Worm (Caenorhabditis elegans) whole organism, L2 larva: ENCODE data around the gene B0222.5.

ENCODE experiments used
- C34F6.9 ChIP-seq: fragments of 150-350 bp; optimal IDR thresholded peaks from 2 replicates; lab custom pipeline; 2014; ENCODE audit warnings: missing biosample characterization, missing genetic modification characterization
- F13H6.1 ChIP-seq: sonication (generic microtip); optimal IDR thresholded peaks from 2 replicates; lab custom pipeline; 2016; ENCODE audit warnings: missing genetic modification characterization, missing compliant biosample characterization
- R02D3.7 ChIP-seq: fragments of 150-350 bp; optimal IDR thresholded peaks from 2 replicates; lab custom pipeline; 2014; ENCODE audit warnings: missing biosample characterization, missing genetic modification characterization
- Y55F3AM.14 ChIP-seq: fragments of 200-800 bp; sonication (Bioruptor generic); optimal IDR thresholded peaks from 2 replicates; lab custom pipeline; 2018; ENCODE audit warnings: mild to moderate bottlenecking, missing genetic modification characterization, missing compliant biosample characterization
- alr-1 ChIP-seq: fragments of 150-350 bp; optimal IDR thresholded peaks from 2 replicates; lab custom pipeline; 2014; ENCODE audit warnings: missing biosample characterization, missing genetic modification characterization
- aly-2 ChIP-seq: fragments of 150-350 bp; optimal IDR thresholded peaks from 2 replicates; lab custom pipeline; 2014; ENCODE audit warnings: missing biosample characterization, missing genetic modification characterization
- ama-1 ChIP-seq: fragments of 150-350 bp; optimal IDR thresholded peaks from 2 replicates; lab custom pipeline; 2018; ENCODE audit warnings: inconsistent platforms
- blmp-1 ChIP-seq: sonication (generic microtip); optimal IDR thresholded peaks from 2 replicates; lab custom pipeline; 2017; ENCODE audit warnings: missing genetic modification characterization, mild to moderate bottlenecking, missing compliant biosample characterization, antibody characterized with exemption, moderate library complexity; ENCODE audit not compliant: insufficient read depth
- ceh-16 ChIP-seq: fragments of 150-350 bp; optimal IDR thresholded peaks from 2 replicates; lab custom pipeline; 2014; ENCODE audit warnings: missing biosample characterization, missing genetic modification characterization
- ceh-82 ChIP-seq: fragments of 150-350 bp; optimal IDR thresholded peaks from 2 replicates; lab custom pipeline; 2014; ENCODE audit warnings: missing biosample characterization, missing genetic modification characterization
- crh-2 ChIP-seq: sonication (generic microtip); optimal IDR thresholded peaks from 2 replicates; lab custom pipeline; 2017; ENCODE audit warnings: missing biosample characterization, missing genetic modification characterization
- dmd-4 ChIP-seq: sonication (generic microtip); optimal IDR thresholded peaks from 2 replicates; lab custom pipeline; 2017; ENCODE audit warnings: missing biosample characterization, missing genetic modification characterization
- egl-27 ChIP-seq: sonication (generic microtip); optimal IDR thresholded peaks from 3 replicates; lab custom pipeline; 2017; ENCODE audit warnings: missing biosample characterization, missing genetic modification reagents, missing genetic modification characterization
- elt-3 ChIP-seq: sonication (generic microtip); optimal IDR thresholded peaks from 2 replicates; lab custom pipeline; 2017; ENCODE audit warnings: missing biosample characterization, missing genetic modification characterization
- fos-1 ChIP-seq: fragments of 150-350 bp; optimal IDR thresholded peaks from 2 replicates; lab custom pipeline; 2014; ENCODE audit warnings: missing biosample characterization, missing genetic modification characterization
- gmeb-1 ChIP-seq: fragments of 150-350 bp; optimal IDR thresholded peaks from 2 replicates; lab custom pipeline; 2014; ENCODE audit warnings: missing biosample characterization, missing genetic modification characterization
- lin-11 ChIP-seq: fragments of 150-350 bp; sonication (generic microtip); optimal IDR thresholded peaks from 2 replicates; lab custom pipeline; 2014; ENCODE audit warnings: missing biosample characterization, missing genetic modification characterization, inconsistent platforms, mixed read lengths
- lin-13 ChIP-seq: fragments of 150-350 bp; optimal IDR thresholded peaks from 2 replicates; lab custom pipeline; 2014; ENCODE audit warnings: missing biosample characterization, missing genetic modification reagents, missing genetic modification characterization
- lin-39 ChIP-seq: fragments of 150-350 bp; optimal IDR thresholded peaks from 2 replicates; lab custom pipeline; 2014; ENCODE audit warnings: missing biosample characterization, missing genetic modification reagents, missing genetic modification characterization
- lsy-2 ChIP-seq, 2 experiments: fragments of 150-350 bp in 1 of 2; sonication (generic microtip) in 1 of 2; optimal IDR thresholded peaks; 2 replicates each; lab custom pipeline; 2014 to 2017; ENCODE audit warnings: missing biosample characterization in 2 of 2, missing genetic modification characterization in 2 of 2
- mab-5 ChIP-seq: fragments of 150-350 bp; optimal IDR thresholded peaks from 2 replicates; lab custom pipeline; 2014; ENCODE audit warnings: missing biosample characterization, missing genetic modification characterization
- mbf-1 ChIP-seq: sonication (generic microtip); optimal IDR thresholded peaks from 2 replicates; lab custom pipeline; 2017; ENCODE audit warnings: missing biosample characterization, missing genetic modification characterization
- nhr-10 ChIP-seq: sonication (generic microtip); optimal IDR thresholded peaks from 2 replicates; lab custom pipeline; 2017; ENCODE audit warnings: missing biosample characterization, missing genetic modification characterization
- nhr-11 ChIP-seq: fragments of 150-350 bp; optimal IDR thresholded peaks from 2 replicates; lab custom pipeline; 2014; ENCODE audit warnings: missing biosample characterization, missing genetic modification characterization
- nhr-12 ChIP-seq: fragments of 150-350 bp; optimal IDR thresholded peaks from 2 replicates; lab custom pipeline; 2014; ENCODE audit warnings: missing biosample characterization, missing genetic modification characterization
- nhr-129 ChIP-seq: fragments of 150-350 bp; optimal IDR thresholded peaks from 2 replicates; lab custom pipeline; 2014; ENCODE audit warnings: missing biosample characterization, missing genetic modification characterization
- nhr-21 ChIP-seq: fragments of 150-350 bp; optimal IDR thresholded peaks from 2 replicates; lab custom pipeline; 2014; ENCODE audit warnings: missing biosample characterization, missing genetic modification characterization
- nhr-23 ChIP-seq: fragments of 150-350 bp; optimal IDR thresholded peaks from 2 replicates; lab custom pipeline; 2014; ENCODE audit warnings: missing biosample characterization, missing genetic modification reagents, missing genetic modification characterization
- nhr-237 ChIP-seq: fragments of 150-350 bp; optimal IDR thresholded peaks from 2 replicates; lab custom pipeline; 2014; ENCODE audit warnings: missing biosample characterization, missing genetic modification characterization
- nhr-25 ChIP-seq: fragments of 150-350 bp; sonication (generic microtip); optimal IDR thresholded peaks from 3 replicates; lab custom pipeline; 2014; ENCODE audit warnings: missing biosample characterization, missing genetic modification characterization
- nhr-6 ChIP-seq: fragments of 150-350 bp; optimal IDR thresholded peaks from 2 replicates; lab custom pipeline; 2014; ENCODE audit warnings: missing biosample characterization, missing genetic modification characterization
- nhr-77 ChIP-seq: fragments of 150-350 bp; optimal IDR thresholded peaks from 2 replicates; lab custom pipeline; 2014; ENCODE audit warnings: missing biosample characterization, missing genetic modification characterization
- peb-1 ChIP-seq: fragments of 150-350 bp; optimal IDR thresholded peaks from 2 replicates; lab custom pipeline; 2014; ENCODE audit warnings: missing biosample characterization, missing genetic modification characterization
- sem-4 ChIP-seq: fragments of 150-350 bp; optimal IDR thresholded peaks from 2 replicates; lab custom pipeline; 2014; ENCODE audit warnings: missing biosample characterization, missing genetic modification reagents, missing genetic modification characterization
- skn-1 ChIP-seq: sonication (generic microtip); optimal IDR thresholded peaks from 2 replicates; lab custom pipeline; 2017; ENCODE audit warnings: missing biosample characterization, missing genetic modification characterization
- sma-3 ChIP-seq: sonication (generic microtip); optimal IDR thresholded peaks from 2 replicates; lab custom pipeline; 2016; ENCODE audit warnings: missing genetic modification reagents, missing genetic modification characterization, missing compliant biosample characterization
- sma-9 ChIP-seq, 2 experiments: fragments of 150-350 bp in 1 of 2; sonication (generic microtip) in 1 of 2; optimal IDR thresholded peaks; 2 replicates each; lab custom pipeline; 2014 to 2016; ENCODE audit warnings: missing genetic modification characterization in 2 of 2, mild to moderate bottlenecking in 1 of 2, missing biosample characterization in 1 of 2, missing compliant biosample characterization in 1 of 2, missing genetic modification reagents in 1 of 2, moderate library complexity in 1 of 2
- snpc-4 ChIP-seq: fragments of 150-350 bp; optimal IDR thresholded peaks from 2 replicates; lab custom pipeline; 2014; ENCODE audit warnings: missing biosample characterization, missing genetic modification characterization
- unc-39 ChIP-seq: fragments of 150-350 bp; optimal IDR thresholded peaks from 2 replicates; lab custom pipeline; 2014; ENCODE audit warnings: missing biosample characterization, missing genetic modification characterization
- unc-55 ChIP-seq: fragments of 150-350 bp; sonication (generic microtip); optimal IDR thresholded peaks from 3 replicates; lab custom pipeline; 2014; ENCODE audit warnings: missing biosample characterization, missing genetic modification reagents, missing genetic modification characterization
- unc-62 ChIP-seq: fragments of 150-350 bp; optimal IDR thresholded peaks from 2 replicates; lab custom pipeline; 2014; ENCODE audit warnings: missing biosample characterization, missing genetic modification reagents, missing genetic modification characterization
- zag-1 ChIP-seq: fragments of 150-350 bp; optimal IDR thresholded peaks from 2 replicates; lab custom pipeline; 2014; ENCODE audit warnings: missing biosample characterization, missing genetic modification characterization
- ztf-1 ChIP-seq: fragments of 200-800 bp; sonication (Bioruptor generic); conservative IDR thresholded peaks from 2 replicates; pipeline ENCODE4 v1.3.6; 2022; ENCODE audit warnings: missing genetic modification characterization, missing compliant biosample characterization
- ztf-11 ChIP-seq: sonication (generic microtip); optimal IDR thresholded peaks from 2 replicates; lab custom pipeline; 2017; ENCODE audit warnings: missing biosample characterization, missing genetic modification characterization
- ztf-4 ChIP-seq: fragments of 150-350 bp; optimal IDR thresholded peaks from 2 replicates; lab custom pipeline; 2014; ENCODE audit warnings: missing biosample characterization, missing genetic modification characterization

Gene B0222.5

DNA sequence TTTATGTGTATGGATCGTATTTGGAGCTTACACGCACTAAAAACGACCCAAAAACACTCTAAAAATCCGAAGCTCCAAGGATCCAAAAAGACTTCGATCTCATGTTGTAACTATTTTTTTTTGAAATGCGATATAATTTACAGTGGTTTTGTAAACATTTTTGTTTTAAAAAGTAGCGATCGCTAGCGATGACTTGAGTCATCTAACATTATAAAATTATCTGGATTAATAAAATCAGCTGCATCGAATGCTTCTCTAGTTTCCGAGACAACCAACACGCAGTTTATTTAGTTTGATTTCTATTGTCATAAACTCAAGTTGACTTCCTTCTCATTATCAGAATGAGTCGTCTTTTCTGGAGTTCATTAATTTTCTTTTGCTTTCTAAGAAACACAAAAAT is 22.6 kb downstream of the B0222.5 start, which contains the start of gene F21C10.1:
F21C10.1 (plus strand) TSS at position 301 of the 400 bp plus-strand sequence.
- TF ChIP-seq snpc-4 (tag; lab: Kevin White, UChicago) (no peak), skn-1 (tag; lab: Kevin White, UChicago) (no peak), ztf-1 (GFP tag; lab: Robert Waterston, UW) (no peak), nhr-12 (tag; lab: Kevin White, UChicago) (no peak), dmd-4 (tag; lab: Kevin White, UChicago) (no peak), ama-1 (lab: Kevin White, UChicago) (no peak), nhr-21 (tag; lab: Kevin White, UChicago) (no peak), unc-62 (GFP tag; lab: Kevin White, UChicago) (no peak), nhr-23 (tag; lab: Kevin White, UChicago) (no peak), nhr-129 (tag; lab: Kevin White, UChicago) (no peak), F13H6.1 (tag; lab: Kevin White, UChicago) (no peak), nhr-11 (tag; lab: Kevin White, UChicago) (no peak), fos-1 (no peak), aly-2 (no peak), mbf-1 (tag; lab: Kevin White, UChicago) (no peak), sma-3 (GFP tag; lab: Kevin White, UChicago) (no peak), nhr-6 (tag; lab: Kevin White, UChicago) (no peak), Y55F3AM.14 (GFP tag; lab: Kevin White, UChicago) (no peak)

DNA sequence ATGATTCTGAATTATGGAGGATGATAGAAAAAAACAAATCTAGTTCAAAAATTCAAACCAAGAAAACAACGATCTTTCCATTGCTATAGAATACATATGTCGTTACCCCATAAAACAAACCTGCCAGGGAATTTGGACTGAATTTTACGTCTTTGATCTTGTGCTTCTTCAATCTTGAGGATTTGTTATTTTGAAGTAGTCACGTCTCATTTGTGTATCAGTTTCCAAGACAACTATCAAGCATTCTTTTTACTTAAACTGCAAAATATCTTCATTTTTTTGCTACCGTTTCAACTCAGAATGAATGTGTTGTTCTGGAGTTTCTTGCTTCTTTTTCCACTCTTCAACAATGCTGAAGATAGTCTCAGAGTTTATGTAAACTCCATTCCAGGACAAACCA is 23.9 kb downstream of the B0222.5 start, which contains the start of gene F21C10.19:
F21C10.19 (plus strand) TSS at position 301 of the 400 bp plus-strand sequence.
- TF ChIP-seq ama-1 (lab: Kevin White, UChicago): no peak
- no peak for TF ChIP-seq lin-39
- no peak for TF ChIP-seq nhr-237 (tag; lab: Kevin White, UChicago)
- TF ChIP-seq snpc-4 (tag; lab: Kevin White, UChicago): no peak
- no peak for TF ChIP-seq blmp-1 (tag; lab: Kevin White, UChicago)
- no peak for TF ChIP-seq ceh-16 (tag; lab: Kevin White, UChicago)
- no peak for TF ChIP-seq R02D3.7 (tag; lab: Kevin White, UChicago)
- no peak for TF ChIP-seq nhr-77 (tag; lab: Kevin White, UChicago)
- TF ChIP-seq alr-1 (tag; lab: Kevin White, UChicago): no peak

DNA sequence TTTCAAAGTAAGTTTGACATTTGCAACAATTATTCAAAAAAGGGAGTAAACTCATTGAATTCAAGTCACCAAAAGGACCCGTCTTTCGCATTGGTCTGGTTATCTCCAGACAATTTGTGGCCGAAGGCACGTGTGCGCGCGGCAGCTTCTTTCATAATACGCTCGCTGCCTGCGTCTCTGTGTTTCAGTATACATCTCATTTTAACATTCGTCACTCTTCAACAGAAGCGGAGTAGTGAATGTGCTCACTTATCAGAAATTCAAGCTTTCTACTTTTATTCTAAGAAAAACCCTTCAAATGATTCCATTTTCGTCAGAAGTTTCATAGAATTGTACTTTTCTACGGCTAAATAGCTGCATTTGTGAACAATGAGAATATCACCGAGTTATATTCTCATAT is 26.1 kb downstream of the B0222.5 start:
- peak; percentile 75 for TF ChIP-seq unc-55 (GFP tag; lab: Kevin White, UChicago)
- no peak for TF ChIP-seq dmd-4 (tag; lab: Kevin White, UChicago)
- TF ChIP-seq nhr-21 (tag; lab: Kevin White, UChicago): peak; percentile 75
- TF ChIP-seq ceh-82 (tag; lab: Kevin White, UChicago): no peak
- no peak for TF ChIP-seq nhr-25 (tag; lab: Kevin White, UChicago)
- no peak for TF ChIP-seq ama-1 (lab: Kevin White, UChicago)
- peak; percentile 66 for TF ChIP-seq crh-2
- TF ChIP-seq mab-5 (tag; lab: Kevin White, UChicago): no peak
- TF ChIP-seq zag-1 (tag; lab: Kevin White, UChicago): peak; percentile 56
- TF ChIP-seq Y55F3AM.14 (GFP tag; lab: Kevin White, UChicago): no peak
- peak; percentile 34 for TF ChIP-seq nhr-6 (tag; lab: Kevin White, UChicago)
- TF ChIP-seq nhr-77 (tag; lab: Kevin White, UChicago): no peak
- no peak for TF ChIP-seq R02D3.7 (tag; lab: Kevin White, UChicago)
- no peak for TF ChIP-seq lin-39
- no peak for TF ChIP-seq nhr-237 (tag; lab: Kevin White, UChicago)
- TF ChIP-seq aly-2: no peak
- no peak for TF ChIP-seq F13H6.1 (tag; lab: Kevin White, UChicago)
- TF ChIP-seq nhr-23 (tag; lab: Kevin White, UChicago): no peak
- TF ChIP-seq elt-3 (tag; lab: Kevin White, UChicago): no peak
- no peak for TF ChIP-seq fos-1
- TF ChIP-seq unc-39 (tag; lab: Kevin White, UChicago): no peak
- no peak for TF ChIP-seq unc-62 (GFP tag; lab: Kevin White, UChicago)
- no peak for TF ChIP-seq ztf-11
- peak; percentile 87 for TF ChIP-seq C34F6.9 (tag; lab: Kevin White, UChicago)
- no peak for TF ChIP-seq peb-1
- TF ChIP-seq ceh-16 (tag; lab: Kevin White, UChicago): no peak
- no peak for TF ChIP-seq skn-1 (tag; lab: Kevin White, UChicago)
- no peak for TF ChIP-seq sem-4 (tag; lab: Kevin White, UChicago)
- peak; percentile 62 for TF ChIP-seq nhr-129 (tag; lab: Kevin White, UChicago)
- no peak for TF ChIP-seq gmeb-1 (tag; lab: Kevin White, UChicago)
- TF ChIP-seq lin-13 (GFP tag; lab: Kevin White, UChicago): peak; percentile 45
- no peak for TF ChIP-seq egl-27
- TF ChIP-seq sma-9 (GFP tag; optimal IDR thresholded peaks at IDR 0.05; lab: Kevin White, UChicago): peak; percentile 73
- no peak for TF ChIP-seq sma-9 (tag; optimal IDR thresholded peaks at IDR 0.05; lab: Kevin White, UChicago)
- TF ChIP-seq nhr-10 (tag; lab: Kevin White, UChicago): no peak
- peak in 1 of 2 experiments; percentile 76 for TF ChIP-seq lsy-2 (tag; optimal IDR thresholded peaks at IDR 0.05; lab: Kevin White, UChicago)
- no peak for TF ChIP-seq mbf-1 (tag; lab: Kevin White, UChicago)
- TF ChIP-seq ztf-4 (tag; lab: Kevin White, UChicago): no peak
- TF ChIP-seq alr-1 (tag; lab: Kevin White, UChicago): no peak
- TF ChIP-seq snpc-4 (tag; lab: Kevin White, UChicago): no peak
- TF ChIP-seq ztf-1 (GFP tag; lab: Robert Waterston, UW): no peak
- TF ChIP-seq sma-3 (GFP tag; lab: Kevin White, UChicago): no peak
- TF ChIP-seq lin-11 (tag; lab: Kevin White, UChicago): peak; percentile 40
- no peak for TF ChIP-seq blmp-1 (tag; lab: Kevin White, UChicago)
